Fruit fly (Drosophila melanogaster): ENCODE data around the gene grk.

grk gene

DNA sequence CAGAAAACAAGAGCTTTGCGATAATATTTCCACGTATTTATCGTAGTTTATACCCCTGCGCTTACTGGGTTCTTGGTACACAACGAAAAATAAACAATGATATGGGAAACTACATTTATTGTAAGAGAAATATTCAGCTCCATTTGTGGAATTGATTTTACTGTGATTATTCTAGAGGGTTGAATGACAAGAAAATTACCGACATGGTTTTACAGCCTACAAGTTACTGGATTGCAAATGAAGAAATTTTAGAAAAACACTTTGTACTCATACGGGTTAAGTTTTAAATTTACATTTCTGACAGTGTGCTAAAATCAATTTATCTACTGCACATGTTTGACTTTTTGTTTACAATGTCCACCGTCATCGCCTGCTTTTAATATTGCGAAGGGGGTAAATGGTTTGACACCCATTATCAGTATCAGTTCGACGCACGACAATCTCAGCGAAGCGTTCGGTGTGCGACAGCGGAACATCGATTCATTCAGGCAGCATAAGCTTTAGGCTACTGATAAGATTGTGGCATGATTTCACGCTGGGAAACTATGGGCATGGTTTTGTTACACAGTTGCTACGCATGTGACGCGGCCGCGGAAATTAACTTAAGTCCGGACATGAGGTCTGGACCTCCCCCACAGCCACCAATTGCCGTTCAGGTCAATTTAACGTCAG is 28.5 kb upstream of the grk start (continued):
- TF ChIP-seq Blimp-1 (GFP tag; optimal IDR thresholded peaks at IDR 0.05) = peak; percentile 44
- TF ChIP-seq nerfin-2 (GFP tag; IDR thresholded peaks at IDR 0.05; ENCODE audit: partially characterized antibody) = no peak
- TF ChIP-seq lab (GFP tag; optimal IDR thresholded peaks at IDR 0.05) = peak; percentile 71
- TF ChIP-seq CG4360 (GFP tag; IDR thresholded peaks at IDR 0.05) = no peak
- no peak for TF ChIP-seq CG42726 (GFP tag; IDR thresholded peaks at IDR 0.05; ENCODE audit: partially characterized antibody)
- no peak for TF ChIP-seq CG8281 (tag; optimal IDR thresholded peaks at IDR 0.05)
- TF ChIP-seq C15 (GFP tag; IDR thresholded peaks at IDR 0.05) = no peak
- TF ChIP-seq vvl (GFP tag; IDR thresholded peaks at IDR 0.05) = peak; percentile 28; the same call in 1 of the 2 replicates
- no peak for TF ChIP-seq CG3847 (GFP tag; IDR thresholded peaks at IDR 0.05)
- 0 out of 2 replicates have a peak, but pooled peaks have one; percentile 15 for TF ChIP-seq Atf6 (GFP tag; IDR thresholded peaks at IDR 0.05)
- no peak for TF ChIP-seq prd (optimal IDR thresholded peaks at IDR 0.05)
- TF ChIP-seq prd (GFP tag; IDR thresholded peaks at IDR 0.05) = 0 out of 3 replicates have a peak, but pooled peaks have one; percentile 18
- no peak for TF ChIP-seq Awh (GFP tag; IDR thresholded peaks at IDR 0.05)
- TF ChIP-seq CG18619 (GFP tag; optimal IDR thresholded peaks at IDR 0.05) = peak; percentile 42
- no peak for TF ChIP-seq Optix (GFP tag; IDR thresholded peaks at IDR 0.05)
- no peak for TF ChIP-seq pan (optimal IDR thresholded peaks at IDR 0.05)
- peak in 1 of 2 experiments; percentile 46 for TF ChIP-seq pan (GFP tag; optimal IDR thresholded peaks at IDR 0.05 in 1 of 2, IDR thresholded peaks at IDR 0.05 in 1 of 2)
- TF ChIP-seq grau (tag; optimal IDR thresholded peaks at IDR 0.05) = peak; percentile 46
- TF ChIP-seq Atf-2 (GFP tag; optimal IDR thresholded peaks at IDR 0.05) = no peak
- no peak for TF ChIP-seq chm (GFP tag; IDR thresholded peaks at IDR 0.05)
- peak in 1 of 2 experiments; percentile 56 for TF ChIP-seq bsh (GFP tag; optimal IDR thresholded peaks at IDR 0.05)
- no peak for TF ChIP-seq sob (GFP tag; IDR thresholded peaks at IDR 0.05)
- TF ChIP-seq z (GFP tag; IDR thresholded peaks at IDR 0.05) = no peak
- TF ChIP-seq CG14710 (tag; optimal IDR thresholded peaks at IDR 0.05) = peak; percentile 2
- TF ChIP-seq cas (GFP tag; IDR thresholded peaks at IDR 0.05) = no peak
- peak; percentile 69 for TF ChIP-seq CG2120 (GFP tag; optimal IDR thresholded peaks at IDR 0.05)
- TF ChIP-seq Scr (GFP tag; IDR thresholded peaks at IDR 0.05; ENCODE audit: partially characterized antibody) = no peak
- no peak for TF ChIP-seq CG18764 (GFP tag; optimal IDR thresholded peaks at IDR 0.05)
- TF ChIP-seq Tbp (GFP tag; optimal IDR thresholded peaks at IDR 0.05) = no peak
- TF ChIP-seq grn (GFP tag; optimal IDR thresholded peaks at IDR 0.05) = peak; percentile 76
- TF ChIP-seq tna (GFP tag; IDR thresholded peaks at IDR 0.05; ENCODE audit: partially characterized antibody) = no peak
- peak; percentile 42 for TF ChIP-seq dmrt99B (tag; optimal IDR thresholded peaks at IDR 0.05)
- no peak for TF ChIP-seq ash1 (GFP tag; optimal IDR thresholded peaks at IDR 0.05)
- TF ChIP-seq Camta (GFP tag; optimal IDR thresholded peaks at IDR 0.05) = no peak
- no peak for TF ChIP-seq Dll (GFP tag; IDR thresholded peaks at IDR 0.05; ENCODE audit: partially characterized antibody)
- TF ChIP-seq CG7556 (GFP tag; optimal IDR thresholded peaks at IDR 0.05) = peak; percentile 5
- no peak for TF ChIP-seq Trl (optimal IDR thresholded peaks at IDR 0.05)
- TF ChIP-seq Trl (GFP tag; optimal IDR thresholded peaks at IDR 0.05) = no peak
- TF ChIP-seq sima (GFP tag; optimal IDR thresholded peaks at IDR 0.05) = no peak
- no peak for TF ChIP-seq gro (GFP tag; optimal IDR thresholded peaks at IDR 0.05)
- TF ChIP-seq E2f2 (GFP tag; IDR thresholded peaks at IDR 0.05) = 0 out of 2 replicates have a peak, but pooled peaks have one; percentile 13
- TF ChIP-seq Six4 (GFP tag; optimal IDR thresholded peaks at IDR 0.05) = no peak
- TF ChIP-seq CG9932 (GFP tag; IDR thresholded peaks at IDR 0.05) = no peak; the same call in 1 of the 2 replicates
- no peak for TF ChIP-seq CG17568 (GFP tag; optimal IDR thresholded peaks at IDR 0.05)
- TF ChIP-seq CG6813 (GFP tag; optimal IDR thresholded peaks at IDR 0.05) = peak; percentile 1
- TF ChIP-seq CG16779 (GFP tag; IDR thresholded peaks at IDR 0.05) = no peak
- no peak for TF ChIP-seq ERR (GFP tag; optimal IDR thresholded peaks at IDR 0.05)
- no peak for TF ChIP-seq CG10462 (GFP tag; optimal IDR thresholded peaks at IDR 0.05)
- TF ChIP-seq Ssrp (tag; optimal IDR thresholded peaks at IDR 0.05) = no peak
- TF ChIP-seq CG11560 (tag; IDR thresholded peaks at IDR 0.05) = no peak
- no peak for TF ChIP-seq Gsc (GFP tag; IDR thresholded peaks at IDR 0.05)

All from whole organism, embryonic.